Fruit fly (Drosophila melanogaster): Measurements from ENCODE around the gene Abd-B.

Gene Abd-B

DNA sequence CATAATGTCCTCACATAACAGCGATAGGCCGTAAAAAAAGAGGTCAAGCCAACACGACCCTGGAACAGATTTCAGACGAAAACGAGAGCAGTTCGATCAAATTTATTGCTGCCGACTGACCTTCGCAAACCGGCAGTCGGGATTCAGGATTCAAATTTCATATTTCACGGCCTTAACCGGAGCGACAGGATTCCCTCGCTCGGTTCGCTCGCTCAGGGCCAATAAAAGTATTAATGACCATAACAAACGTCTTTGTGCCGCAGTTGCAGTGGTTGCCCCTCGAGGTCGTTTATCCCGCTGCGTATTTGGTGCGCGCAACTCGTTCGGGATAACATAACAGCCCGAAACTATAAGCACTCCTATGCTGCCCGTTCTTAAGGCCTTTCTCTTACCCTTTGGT is 70.0 kb downstream of the Abd-B start:
- TF ChIP-seq CG12219 (GFP tag; optimal IDR thresholded peaks at IDR 0.05) (no peak), cad (GFP tag; optimal IDR thresholded peaks at IDR 0.05) (peak; percentile 91)

DNA sequence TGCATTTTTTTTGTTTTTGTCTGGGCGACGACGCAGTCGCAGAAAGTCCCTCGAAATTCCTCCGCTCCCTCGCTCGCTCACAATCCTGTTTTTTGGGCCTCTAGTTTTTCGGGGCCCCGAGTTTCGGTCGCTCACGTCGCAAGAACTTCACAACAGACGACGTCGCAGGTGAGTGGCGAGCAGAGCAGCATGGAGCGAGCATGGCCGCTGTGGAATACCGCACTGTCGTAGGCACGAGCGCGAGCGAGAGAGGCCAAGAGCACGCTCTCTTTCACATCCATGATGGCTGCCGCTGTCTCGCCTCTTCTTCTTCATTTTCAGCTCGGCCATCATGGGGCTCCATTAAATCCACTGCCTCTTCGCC is 72.4 kb downstream of the Abd-B start:
- TF ChIP-seq pb (GFP tag; optimal IDR thresholded peaks at IDR 0.05) (no peak), twi (tag; optimal IDR thresholded peaks at IDR 0.05) (peak; percentile 55), nerfin-1 (tag; optimal IDR thresholded peaks at IDR 0.05) (peak; percentile 79), nmo (GFP tag; optimal IDR thresholded peaks at IDR 0.05) (peak; percentile 34), D (optimal IDR thresholded peaks at IDR 0.05) (peak; percentile 79), D (GFP tag; optimal IDR thresholded peaks at IDR 0.05) (no peak), Rfx (GFP tag; IDR thresholded peaks at IDR 0.05) (peak; percentile 20; the same call in 1 of the 2 replicates), Opbp (GFP tag; IDR thresholded peaks at IDR 0.05; ENCODE audit: partially characterized antibody) (peak; percentile 18; the same call in 2 of the 3 replicates), Med (GFP tag) (peak; percentile 83), amos (GFP tag; IDR thresholded peaks at IDR 0.05; ENCODE audit: partially characterized antibody) (peak; percentile 31; the same call in 1 of the 2 replicates), oc (tag; optimal IDR thresholded peaks at IDR 0.05) (peak; percentile 30), tio (GFP tag; optimal IDR thresholded peaks at IDR 0.05) (no peak), Doc3 (GFP tag; IDR thresholded peaks at IDR 0.05; ENCODE audit: partially characterized antibody) (no peak), Nf-YB (GFP tag; optimal IDR thresholded peaks at IDR 0.05) (peak; percentile 90), ash1 (GFP tag; optimal IDR thresholded peaks at IDR 0.05) (no peak), kni (GFP tag; optimal IDR thresholded peaks at IDR 0.05) (peak; percentile 82), grn (GFP tag; optimal IDR thresholded peaks at IDR 0.05) (no peak), CoRest (tag; optimal IDR thresholded peaks at IDR 0.05) (peak; percentile 30), CG12659 (GFP tag; optimal IDR thresholded peaks at IDR 0.05) (no peak), crol (GFP tag; IDR thresholded peaks at IDR 0.05) (peak; percentile 77), sob (GFP tag; IDR thresholded peaks at IDR 0.05) (0 out of 2 replicates have a peak, but pooled peaks have one; percentile 1), CG3163 (GFP tag; optimal IDR thresholded peaks at IDR 0.05) (peak; percentile 29), Asciz (GFP tag; optimal IDR thresholded peaks at IDR 0.05) (no peak), onecut (GFP tag; IDR thresholded peaks at IDR 0.05) (0 out of 2 replicates have a peak, but pooled peaks have one; percentile 15), trem (tag; optimal IDR thresholded peaks at IDR 0.05) (no peak), ci (GFP tag; IDR thresholded peaks at IDR 0.05) (0 out of 3 replicates have a peak, but pooled peaks have one; percentile 51), mld (GFP tag; IDR thresholded peaks at IDR 0.05; ENCODE audit: partially characterized antibody) (peak; percentile 43; the same call in 1 of the 3 replicates), yki (optimal IDR thresholded peaks at IDR 0.05) (peak; percentile 50), CG1832 (GFP tag; optimal IDR thresholded peaks at IDR 0.05) (peak; percentile 95), Bgb (GFP tag; IDR thresholded peaks at IDR 0.05; ENCODE audit: partially characterized antibody) (peak; percentile 38; the same call in 1 of the 2 replicates), bbx (GFP tag; IDR thresholded peaks at IDR 0.05; ENCODE audit: partially characterized antibody) (peak; percentile 50), sd (tag; optimal IDR thresholded peaks at IDR 0.05) (peak; percentile 74), CG1024 (GFP tag; IDR thresholded peaks at IDR 0.05) (no peak), HLHmδ (GFP tag; optimal IDR thresholded peaks at IDR 0.05) (peak; percentile 48), CG18599 (GFP tag; optimal IDR thresholded peaks at IDR 0.05) (no peak), abd-A (tag; optimal IDR thresholded peaks at IDR 0.05) (peak; percentile 39), Nf-YC (tag; optimal IDR thresholded peaks at IDR 0.05) (peak; percentile 89), CG10321 (GFP tag; IDR thresholded peaks at IDR 0.05) (peak; percentile 83), Trl (optimal IDR thresholded peaks at IDR 0.05) (peak in 1 of 2 experiments; percentile 70), Trl (GFP tag; optimal IDR thresholded peaks at IDR 0.05) (no peak), CG10462 (GFP tag; optimal IDR thresholded peaks at IDR 0.05) (peak; percentile 3), CG15514 (GFP tag; optimal IDR thresholded peaks at IDR 0.05) (no peak), CG7839 (tag; optimal IDR thresholded peaks at IDR 0.05) (no peak), zf30C (GFP tag; optimal IDR thresholded peaks at IDR 0.05) (peak; percentile 4), lov (optimal IDR thresholded peaks at IDR 0.05) (no peak), lov (GFP tag; IDR thresholded peaks at IDR 0.05) (peak; percentile 52; the same call in 1 of the 3 replicates), H15 (GFP tag; IDR thresholded peaks at IDR 0.05) (no peak)

All from whole organism, embryonic.